Fruit fly (Drosophila melanogaster): Measurements from ENCODE around the gene RpL34a.

Gene RpL34a

dm6 chr3R:26020244-26021171 is 38.6 kb downstream of the RpL34a start (continued):
- TF ChIP-seq CG14441 (GFP tag; IDR thresholded peaks at IDR 0.05), result peak; percentile 64
- peak; percentile 72 for TF ChIP-seq ATbp (GFP tag; optimal IDR thresholded peaks at IDR 0.05)
- no peak for TF ChIP-seq CG4282 (GFP tag; optimal IDR thresholded peaks at IDR 0.05)
- peak; percentile 33; the same call in 1 of the 3 replicates for TF ChIP-seq gce (GFP tag; IDR thresholded peaks at IDR 0.05)
- no peak for TF ChIP-seq CG8944 (GFP tag; optimal IDR thresholded peaks at IDR 0.05)
- peak; percentile 57 for TF ChIP-seq CG15601 (tag; optimal IDR thresholded peaks at IDR 0.05)
- TF ChIP-seq fru (optimal IDR thresholded peaks at IDR 0.05), result no peak
- TF ChIP-seq CG32767 (GFP tag; IDR thresholded peaks at IDR 0.05), result no peak
- no peak for TF ChIP-seq NFAT (GFP tag; IDR thresholded peaks at IDR 0.05)
- TF ChIP-seq rib (GFP tag; IDR thresholded peaks at IDR 0.05), result 0 out of 2 replicates have a peak, but pooled peaks have one; percentile 48
- TF ChIP-seq ssp (GFP tag; IDR thresholded peaks at IDR 0.05), result peak; percentile 31; the same call in 1 of the 2 replicates
- no peak for TF ChIP-seq Lpt (GFP tag; optimal IDR thresholded peaks at IDR 0.05)
- peak; percentile 37 for TF ChIP-seq trem (tag; optimal IDR thresholded peaks at IDR 0.05)
- TF ChIP-seq Mad (GFP tag; optimal IDR thresholded peaks at IDR 0.05), result no peak
- TF ChIP-seq CG4617 (GFP tag; optimal IDR thresholded peaks at IDR 0.05; ENCODE audit: borderline replicate concordance), result no peak
- TF ChIP-seq CG10209 (GFP tag; optimal IDR thresholded peaks at IDR 0.05), result peak; percentile 69
- TF ChIP-seq CG17361 (GFP tag; IDR thresholded peaks at IDR 0.05), result peak; percentile 78; the same call in 2 of the 3 replicates
- TF ChIP-seq mam (GFP tag; optimal IDR thresholded peaks at IDR 0.05), result no peak
- peak; percentile 76 for TF ChIP-seq CG8388 (GFP tag; optimal IDR thresholded peaks at IDR 0.05)
- TF ChIP-seq Dip2 (GFP tag; IDR thresholded peaks at IDR 0.05), result no peak
- peak; percentile 59 for TF ChIP-seq ind (GFP tag; optimal IDR thresholded peaks at IDR 0.05)
- TF ChIP-seq CG15696 (tag; optimal IDR thresholded peaks at IDR 0.05), result peak; percentile 64
- TF ChIP-seq zen2 (GFP tag; IDR thresholded peaks at IDR 0.05; ENCODE audit: partially characterized antibody), result 0 out of 3 replicates have a peak, but pooled peaks have one; percentile 38
- TF ChIP-seq Ravus (GFP tag; IDR thresholded peaks at IDR 0.05), result no peak
- TF ChIP-seq sob (GFP tag; IDR thresholded peaks at IDR 0.05), result peak; percentile 57
- peak; percentile 34; the same call in 1 of the 3 replicates for TF ChIP-seq Aef1 (GFP tag; IDR thresholded peaks at IDR 0.05)
- TF ChIP-seq CG10979 (tag; optimal IDR thresholded peaks at IDR 0.05), result peak; percentile 84
- TF ChIP-seq CG18619 (GFP tag; optimal IDR thresholded peaks at IDR 0.05), result peak; percentile 33
- TF ChIP-seq Gug (GFP tag; IDR thresholded peaks at IDR 0.05), result no peak
- no peak for TF ChIP-seq CG16813 (GFP tag; IDR thresholded peaks at IDR 0.05; ENCODE audit: partially characterized antibody)
- TF ChIP-seq HHEX (GFP tag; optimal IDR thresholded peaks at IDR 0.05), result peak; percentile 44
- peak; percentile 64 for TF ChIP-seq CG6689 (GFP tag; IDR thresholded peaks at IDR 0.05)
- no peak for TF ChIP-seq unc-4 (GFP tag; IDR thresholded peaks at IDR 0.05; ENCODE audit: partially characterized antibody)
- TF ChIP-seq CG16863 (GFP tag; optimal IDR thresholded peaks at IDR 0.05), result peak; percentile 25
- peak; percentile 57 for TF ChIP-seq Hr3 (GFP tag; optimal IDR thresholded peaks at IDR 0.05)
- no peak for TF ChIP-seq sima (GFP tag; optimal IDR thresholded peaks at IDR 0.05)
- no peak for TF ChIP-seq bowl (GFP tag; IDR thresholded peaks at IDR 0.05)
- TF ChIP-seq HLH3B (GFP tag; IDR thresholded peaks at IDR 0.05), result peak; percentile 31; the same call in 1 of the 2 replicates
- peak; percentile 21 for TF ChIP-seq CG10462 (GFP tag; optimal IDR thresholded peaks at IDR 0.05)
- no peak for TF ChIP-seq hth (optimal IDR thresholded peaks at IDR 0.05)
- TF ChIP-seq MTF-1 (GFP tag; optimal IDR thresholded peaks at IDR 0.05; ENCODE audit: borderline replicate concordance), result peak; percentile 46
- TF ChIP-seq zen (tag; optimal IDR thresholded peaks at IDR 0.05), result peak; percentile 47
- peak; percentile 45 for TF ChIP-seq lilli (GFP tag; optimal IDR thresholded peaks at IDR 0.05)
- TF ChIP-seq Nf-YC (tag; optimal IDR thresholded peaks at IDR 0.05), result peak; percentile 98
- TF ChIP-seq CG12942 (GFP tag; optimal IDR thresholded peaks at IDR 0.05), result no peak
- peak; percentile 72 for TF ChIP-seq zf30C (GFP tag; optimal IDR thresholded peaks at IDR 0.05)
- TF ChIP-seq CG12104 (GFP tag; optimal IDR thresholded peaks at IDR 0.05), result peak; percentile 45
- TF ChIP-seq her (GFP tag; optimal IDR thresholded peaks at IDR 0.05), result no peak
- no peak for TF ChIP-seq NC2β (GFP tag; optimal IDR thresholded peaks at IDR 0.05)
- TF ChIP-seq h (optimal IDR thresholded peaks at IDR 0.05), result peak; percentile 56
